Fruit fly (Drosophila melanogaster): ENCODE data around the gene osi.

The osi gene

DNA sequence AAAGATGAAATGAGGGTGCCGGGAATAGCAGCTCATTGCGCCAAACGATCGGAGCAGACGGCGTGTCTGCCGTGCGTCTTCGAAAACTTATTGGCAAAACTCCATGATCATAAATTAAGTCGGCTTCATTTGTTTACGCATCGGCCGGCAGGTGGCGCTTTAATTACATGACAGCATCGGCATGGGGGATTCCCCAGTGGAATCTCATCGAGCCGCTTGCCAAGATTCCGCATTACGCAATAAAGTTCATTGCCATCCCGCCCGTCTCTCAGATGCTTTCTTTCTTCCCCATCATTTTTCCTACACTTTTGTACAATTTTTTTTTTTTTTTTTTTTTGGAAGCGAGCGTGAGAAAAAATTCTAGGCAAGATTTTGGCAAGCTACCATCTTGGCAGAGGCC is 11.2 kb downstream of the osi start:
- TF ChIP-seq CG11902 (GFP tag; optimal IDR thresholded peaks at IDR 0.05) (no peak), salr (GFP tag; optimal IDR thresholded peaks at IDR 0.05) (peak in 1 of 2 experiments; percentile 6), CG6163 (GFP tag; IDR thresholded peaks at IDR 0.05) (no peak), pdm3 (GFP tag; optimal IDR thresholded peaks at IDR 0.05) (no peak), CG3919 (GFP tag; optimal IDR thresholded peaks at IDR 0.05) (no peak), CG6854 (GFP tag; optimal IDR thresholded peaks at IDR 0.05) (no peak), CG1621 (tag; optimal IDR thresholded peaks at IDR 0.05) (no peak), CG6808 (GFP tag; optimal IDR thresholded peaks at IDR 0.05) (no peak), fkh (GFP tag; optimal IDR thresholded peaks at IDR 0.05) (no peak), CG8632 (GFP tag; optimal IDR thresholded peaks at IDR 0.05) (no peak), Ets96B (tag; optimal IDR thresholded peaks at IDR 0.05) (no peak), vri (GFP tag; optimal IDR thresholded peaks at IDR 0.05) (peak; percentile 5), ss (GFP tag; optimal IDR thresholded peaks at IDR 0.05) (no peak)

DNA sequence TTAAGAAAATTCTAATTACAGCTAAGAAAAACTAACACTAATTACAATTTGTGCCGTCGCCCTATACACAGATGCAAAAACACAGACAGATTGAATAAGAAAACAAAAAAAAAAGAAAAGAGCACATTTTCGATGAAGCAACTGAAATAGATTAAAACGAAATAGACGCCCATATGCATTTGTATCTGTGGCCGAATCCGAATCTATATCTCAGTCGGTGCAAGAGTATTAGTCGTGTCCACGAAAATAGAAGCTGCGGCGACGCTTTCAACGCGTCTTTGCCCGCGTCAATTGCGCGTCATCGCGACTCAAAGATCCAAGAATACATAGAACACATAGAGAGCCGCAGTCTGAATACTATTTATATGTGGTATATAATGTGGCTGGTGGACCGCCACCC is 12.8 kb downstream of the osi start:
- peak; percentile 42 for TF ChIP-seq CG6276 (GFP tag; optimal IDR thresholded peaks at IDR 0.05)
- peak; percentile 14 for TF ChIP-seq Lpt (GFP tag; optimal IDR thresholded peaks at IDR 0.05)
- TF ChIP-seq CG6792 (GFP tag; optimal IDR thresholded peaks at IDR 0.05), result no peak
- peak; percentile 49; the same call in 1 of the 3 replicates for TF ChIP-seq eg (GFP tag; IDR thresholded peaks at IDR 0.05)

DNA sequence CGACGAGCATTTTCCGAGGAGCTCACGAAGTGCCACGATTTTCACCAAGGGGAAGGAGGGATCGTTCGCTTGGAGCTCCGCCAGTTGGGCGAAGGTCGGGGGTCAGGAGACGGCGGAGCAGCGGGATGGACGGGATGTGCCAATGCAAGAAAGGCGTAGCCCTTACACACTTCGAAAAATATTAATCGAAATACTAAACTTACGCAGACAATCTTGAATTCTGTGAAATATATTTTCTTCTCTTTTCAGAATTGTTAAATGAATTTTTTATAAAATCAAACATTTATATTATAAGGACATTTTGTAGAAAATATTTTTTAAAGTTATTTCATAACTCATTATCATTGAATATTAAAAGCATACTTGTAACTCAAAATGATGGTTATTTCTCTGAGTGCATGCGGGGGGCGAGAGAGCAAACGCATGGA is 18.9 kb downstream of the osi start:
- TF ChIP-seq eg (GFP tag; IDR thresholded peaks at IDR 0.05) (peak; percentile 43), net (GFP tag; optimal IDR thresholded peaks at IDR 0.05) (peak; percentile 42), CG11762 (GFP tag; optimal IDR thresholded peaks at IDR 0.05; ENCODE audit: insufficient read depth) (no peak), Sox14 (GFP tag; optimal IDR thresholded peaks at IDR 0.05) (no peak), CG15336 (GFP tag; IDR thresholded peaks at IDR 0.05) (peak; percentile 70), ss (GFP tag; optimal IDR thresholded peaks at IDR 0.05) (no peak), CG6276 (GFP tag; optimal IDR thresholded peaks at IDR 0.05) (peak; percentile 28), Lpt (GFP tag; optimal IDR thresholded peaks at IDR 0.05) (peak; percentile 10), svp (GFP tag) (no peak), CG1621 (tag; optimal IDR thresholded peaks at IDR 0.05) (no peak), CG10669 (GFP tag; optimal IDR thresholded peaks at IDR 0.05) (no peak), CG6163 (GFP tag; IDR thresholded peaks at IDR 0.05) (no peak), Eip78C (GFP tag) (peak; percentile 85), Eip75B (GFP tag; optimal IDR thresholded peaks at IDR 0.05) (peak; percentile 19), Hr4 (GFP tag; optimal IDR thresholded peaks at IDR 0.05) (peak; percentile 46), fkh (GFP tag; optimal IDR thresholded peaks at IDR 0.05) (no peak), dac (GFP tag; optimal IDR thresholded peaks at IDR 0.05) (no peak), CG6792 (GFP tag; optimal IDR thresholded peaks at IDR 0.05) (no peak), salr (GFP tag; optimal IDR thresholded peaks at IDR 0.05) (peak in 1 of 2 experiments; percentile 64), CG11294 (GFP tag; IDR thresholded peaks at IDR 0.05) (no peak; the same call in 1 of the 2 replicates), CG6808 (GFP tag; optimal IDR thresholded peaks at IDR 0.05) (no peak), CG34406 (GFP tag; optimal IDR thresholded peaks at IDR 0.05) (peak; percentile 16), cyc (GFP tag; optimal IDR thresholded peaks at IDR 0.05) (no peak), Met (GFP tag; optimal IDR thresholded peaks at IDR 0.05) (no peak), vri (GFP tag; optimal IDR thresholded peaks at IDR 0.05) (no peak), achi (GFP tag; optimal IDR thresholded peaks at IDR 0.05) (peak; percentile 45), Gug (GFP tag; IDR thresholded peaks at IDR 0.05) (peak; percentile 54), CG4318 (GFP tag; optimal IDR thresholded peaks at IDR 0.05) (peak; percentile 35), acj6 (GFP tag; optimal IDR thresholded peaks at IDR 0.05) (peak; percentile 2), CG10631 (GFP tag; optimal IDR thresholded peaks at IDR 0.05) (peak; percentile 51), CG8119 (GFP tag; IDR thresholded peaks at IDR 0.05) (peak; percentile 74), CG3919 (GFP tag; optimal IDR thresholded peaks at IDR 0.05) (no peak), Sox15 (GFP tag; optimal IDR thresholded peaks at IDR 0.05) (no peak), CG9139 (GFP tag; optimal IDR thresholded peaks at IDR 0.05) (no peak), OdsH (GFP tag; optimal IDR thresholded peaks at IDR 0.05) (peak; percentile 34), Blimp-1 (GFP tag; optimal IDR thresholded peaks at IDR 0.05) (no peak), CG32006 (GFP tag; optimal IDR thresholded peaks at IDR 0.05) (peak; percentile 58), CG7368 (GFP tag; optimal IDR thresholded peaks at IDR 0.05) (no peak)
